Fruit fly (Drosophila melanogaster): ENCODE measurements around the gene CG43702.
A peak's percentile ranks its signal among the peaks of the same experiment; 100 is the strongest.

dm6 chr3L:21252932-21253760 lies 45.3 kb upstream of the CG43702 start:
- TF ChIP-seq gl (tag; optimal IDR thresholded peaks at IDR 0.05) (no peak), Snoo (tag; optimal IDR thresholded peaks at IDR 0.05) (no peak), D1 (tag; optimal IDR thresholded peaks at IDR 0.05) (peak; percentile 63), CG14655 (GFP tag; optimal IDR thresholded peaks at IDR 0.05) (peak; percentile 71), rn (GFP tag; IDR thresholded peaks at IDR 0.05) (no peak), EcR (GFP tag; optimal IDR thresholded peaks at IDR 0.05) (peak; percentile 99), fd96Ca (GFP tag; IDR thresholded peaks at IDR 0.05) (no peak), CG13204 (GFP tag; optimal IDR thresholded peaks at IDR 0.05) (peak; percentile 98), CG9948 (tag; optimal IDR thresholded peaks at IDR 0.05) (peak; percentile 91), CG10348 (GFP tag; IDR thresholded peaks at IDR 0.05) (no peak), Ets98B (GFP tag; IDR thresholded peaks at IDR 0.05) (no peak)

Measured in whole organism, pupa.